Worm (Caenorhabditis elegans) whole organism, early embryonic: Measurements from ENCODE around the gene ama-1.

ENCODE experiments used
- F13C5.2 ChIP-seq: sonication (generic microtip); optimal IDR thresholded peaks from 2 replicates; lab custom pipeline; 2017; ENCODE audit warnings: mild to moderate bottlenecking, missing genetic modification characterization, inconsistent platforms, missing compliant biosample characterization
- aly-1 ChIP-seq: sonication (generic microtip); optimal IDR thresholded peaks from 2 replicates; lab custom pipeline; 2016; ENCODE audit warnings: missing genetic modification characterization, missing compliant biosample characterization
- ama-1 ChIP-seq: fragments of 150-350 bp; optimal IDR thresholded peaks from 2 replicates; lab custom pipeline; 2014
- ceh-13 ChIP-seq: fragments of 200-800 bp; sonication (Bioruptor generic); optimal IDR thresholded peaks from 2 replicates; lab custom pipeline; 2018; ENCODE audit warnings: mild to moderate bottlenecking, missing genetic modification characterization, missing compliant biosample characterization
- ceh-36 ChIP-seq: sonication (generic microtip); optimal IDR thresholded peaks from 2 replicates; lab custom pipeline; 2016; ENCODE audit warnings: missing genetic modification characterization, inconsistent platforms, missing compliant biosample characterization
- ets-7 ChIP-seq: sonication (generic microtip); optimal IDR thresholded peaks from 2 replicates; lab custom pipeline; 2016; ENCODE audit warnings: missing genotype, missing genetic modification characterization, missing compliant biosample characterization
- flt-1 ChIP-seq: fragments of 200-800 bp; sonication (Bioruptor generic); IDR thresholded peaks from 2 replicates; pipeline ENCODE4 v1.3.6; 2022; ENCODE audit warnings: missing genetic modification characterization, missing compliant biosample characterization
- hmbx-1 ChIP-seq: sonication (generic microtip); optimal IDR thresholded peaks from 2 replicates; lab custom pipeline; 2016; ENCODE audit warnings: mild to moderate bottlenecking, missing genetic modification characterization, missing compliant biosample characterization
- hmg-4 ChIP-seq: fragments of 200-800 bp; sonication (Bioruptor generic); optimal IDR thresholded peaks from 2 replicates; lab custom pipeline; 2018; ENCODE audit warnings: mild to moderate bottlenecking, missing genetic modification characterization, missing compliant biosample characterization
- hnd-1 ChIP-seq: sonication (generic microtip); optimal IDR thresholded peaks from 2 replicates; lab custom pipeline; 2016; ENCODE audit warnings: missing genetic modification characterization, missing compliant biosample characterization
- pes-1 ChIP-seq: fragments of 200-800 bp; sonication (Bioruptor generic); IDR thresholded peaks from 2 replicates; pipeline ENCODE4 v1.3.6; 2022; ENCODE audit warnings: missing genetic modification reagents, missing genetic modification characterization, missing compliant biosample characterization
- scrt-1 ChIP-seq: fragments of 200-800 bp; sonication (Bioruptor generic); IDR thresholded peaks from 2 replicates; pipeline ENCODE4 v1.3.6; 2022; ENCODE audit warnings: missing genetic modification characterization, missing compliant biosample characterization
- sea-1 ChIP-seq: fragments of 200-800 bp; sonication (Bioruptor generic); conservative IDR thresholded peaks from 2 replicates; pipeline ENCODE4 v1.3.6; 2022; ENCODE audit warnings: missing genetic modification characterization, missing compliant biosample characterization
- tbx-11 ChIP-seq: fragments of 200-800 bp; sonication (Bioruptor generic); IDR thresholded peaks from 2 replicates; pipeline ENCODE4 v1.3.6; 2022; ENCODE audit warnings: missing genetic modification characterization, missing compliant biosample characterization

- TF ChIP-seq ama-1 (lab: Kevin White, UChicago) (no peak), flt-1 (no peak), aly-1 (tag; lab: Kevin White, UChicago) (no peak), ceh-36 (tag; lab: Kevin White, UChicago) (no peak), scrt-1 (GFP tag; lab: Robert Waterston, UW) (no peak), F13C5.2 (tag; lab: Kevin White, UChicago) (no peak), hmbx-1 (tag; lab: Kevin White, UChicago) (no peak), tbx-11 (GFP tag; lab: Robert Waterston, UW) (no peak), ceh-13 (GFP tag; lab: Kevin White, UChicago) (no peak), hnd-1 (no peak), ets-7 (tag; lab: Kevin White, UChicago) (no peak), sea-1 (no peak), hmg-4 (no peak), pes-1 (GFP tag; lab: Robert Waterston, UW) (no peak)
Observed at ce11 chrIV:4288332-4288731, 40.5 kb downstream of the ama-1 start, which contains the start of gene srv-4.
